Worm (Caenorhabditis elegans) whole organism, late embryonic: ENCODE measurements around the gene D1014.6.

Experiments used
- ama-1 ChIP-seq: fragments of 150-350 bp; optimal IDR thresholded peaks from 2 replicates; lab custom pipeline; 2014
- ceh-6 ChIP-seq: fragments of 200-800 bp; sonication (Bioruptor generic); optimal IDR thresholded peaks from 2 replicates; lab custom pipeline; 2018; ENCODE audit warnings: mild to moderate bottlenecking, missing genetic modification characterization, missing compliant biosample characterization
- dmd-4 ChIP-seq: sonication (generic microtip); optimal IDR thresholded peaks from 2 replicates; lab custom pipeline; 2016; ENCODE audit warnings: borderline replicate concordance, missing genetic modification characterization, missing compliant biosample characterization
- elt-2 ChIP-seq: sonication (generic microtip); optimal IDR thresholded peaks from 2 replicates; lab custom pipeline; 2016; ENCODE audit warnings: missing genetic modification reagents, missing genetic modification characterization, missing compliant biosample characterization
- fax-1 ChIP-seq: sonication (generic microtip); optimal IDR thresholded peaks from 2 replicates; lab custom pipeline; 2016; ENCODE audit warnings: missing genotype, missing genetic modification characterization, missing compliant biosample characterization
- odd-2 ChIP-seq: sonication (generic microtip); optimal IDR thresholded peaks from 2 replicates; lab custom pipeline; 2017; ENCODE audit warnings: antibody characterized with exemption, mild to moderate bottlenecking, missing genetic modification characterization, missing compliant biosample characterization
- pha-2 ChIP-seq: sonication (generic microtip); optimal IDR thresholded peaks from 2 replicates; lab custom pipeline; 2017; ENCODE audit warnings: mild to moderate bottlenecking, missing genetic modification characterization, missing compliant biosample characterization
- pha-4 ChIP-seq: fragments of 150-350 bp; optimal IDR thresholded peaks from 2 replicates; lab custom pipeline; 2018; ENCODE audit warnings: missing biosample characterization, missing genetic modification reagents, missing genetic modification characterization
- pqm-1 ChIP-seq: sonication (generic microtip); optimal IDR thresholded peaks from 2 replicates; lab custom pipeline; 2016; ENCODE audit warnings: missing genetic modification characterization, missing compliant biosample characterization
- sdc-2 ChIP-seq: sonication (generic microtip); optimal IDR thresholded peaks from 2 replicates; lab custom pipeline; 2016; ENCODE audit warnings: missing genotype, missing genetic modification characterization, missing compliant biosample characterization
- syd-9 ChIP-seq: sonication (generic microtip); optimal IDR thresholded peaks from 2 replicates; lab custom pipeline; 2016; ENCODE audit warnings: mild to moderate bottlenecking, missing genetic modification characterization, moderate library complexity, missing compliant biosample characterization
- tbx-2 ChIP-seq: sonication (generic microtip); optimal IDR thresholded peaks from 2 replicates; lab custom pipeline; 2016; ENCODE audit warnings: missing genetic modification characterization, missing compliant biosample characterization
- tbx-7 ChIP-seq: sonication (generic microtip); optimal IDR thresholded peaks from 2 replicates; lab custom pipeline; 2016; ENCODE audit warnings: missing genotype, missing genetic modification characterization, missing compliant biosample characterization

DNA sequence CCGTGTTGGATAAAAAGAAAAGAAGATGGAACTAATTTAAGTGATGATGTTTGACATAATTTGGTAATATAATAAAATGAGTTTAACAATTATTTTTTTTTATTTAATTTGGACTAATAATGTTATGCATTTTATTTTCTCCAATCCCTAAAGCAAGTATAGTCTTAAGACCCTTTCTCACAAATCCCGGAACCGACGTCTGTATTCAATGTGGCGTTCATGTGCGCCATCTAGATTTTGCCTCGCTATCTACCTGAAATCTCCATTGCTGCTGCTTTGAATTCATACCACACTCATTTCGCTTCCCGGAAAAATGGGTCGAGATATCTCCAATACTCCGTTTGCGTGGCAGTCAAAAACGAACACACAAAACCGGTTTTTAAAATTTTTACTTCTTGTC is 2.4 kb downstream of the D1014.6 start, which contains the start of gene D1014.5:
- TF ChIP-seq elt-2 (tag; lab: Kevin White, UChicago) = no peak
- no peak for TF ChIP-seq ceh-6 (GFP tag; lab: Kevin White, UChicago)
- no peak for TF ChIP-seq dmd-4 (tag; lab: Kevin White, UChicago)
- no peak for TF ChIP-seq odd-2 (tag; lab: Kevin White, UChicago)
- TF ChIP-seq fax-1 (tag; lab: Kevin White, UChicago) = no peak
- TF ChIP-seq tbx-2 (tag; lab: Kevin White, UChicago) = no peak
- no peak for TF ChIP-seq pha-4 (tag; lab: Kevin White, UChicago)
- no peak for TF ChIP-seq sdc-2 (tag; lab: Kevin White, UChicago)
- TF ChIP-seq pqm-1 = no peak
- TF ChIP-seq ama-1 = no peak
- no peak for TF ChIP-seq pha-2
- TF ChIP-seq syd-9 = no peak
- TF ChIP-seq tbx-7 (tag; lab: Kevin White, UChicago) = no peak
